Fruit fly (Drosophila melanogaster): ENCODE results near the gene Surf4.

DNA sequence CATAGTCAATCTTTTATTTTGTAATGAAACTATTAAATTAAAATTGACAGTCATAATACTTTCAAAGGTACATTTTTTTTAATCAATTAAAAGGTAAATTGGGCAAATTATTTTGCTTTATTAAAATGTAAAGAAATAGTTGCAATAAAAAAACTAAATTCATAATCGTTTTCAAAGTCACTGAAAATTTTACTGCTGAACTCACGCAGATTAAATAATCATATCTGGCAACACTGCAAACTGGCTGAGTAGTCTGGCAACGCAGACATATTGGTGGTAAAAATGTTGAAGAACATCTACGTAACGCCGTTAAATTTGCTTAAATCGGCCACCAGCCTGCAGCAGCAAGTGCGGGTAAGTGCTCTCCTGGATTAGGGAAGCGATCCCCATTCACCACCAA lies 15.5 kb downstream of the Surf4 start, which contains the start of gene mRpL9:
- TF ChIP-seq Smox (GFP tag; optimal IDR thresholded peaks at IDR 0.05) (no peak), ss (GFP tag; optimal IDR thresholded peaks at IDR 0.05) (no peak), Ets96B (tag; optimal IDR thresholded peaks at IDR 0.05) (no peak), CG6276 (GFP tag; optimal IDR thresholded peaks at IDR 0.05) (no peak), CG16779 (tag; optimal IDR thresholded peaks at IDR 0.05) (no peak), eg (GFP tag; IDR thresholded peaks at IDR 0.05) (no peak), Sox102F (GFP tag; optimal IDR thresholded peaks at IDR 0.05) (no peak), cyc (GFP tag; optimal IDR thresholded peaks at IDR 0.05) (peak; percentile 33), Hr38 (GFP tag; optimal IDR thresholded peaks at IDR 0.05) (no peak)

All from whole organism, prepupa.